Worm (Caenorhabditis elegans) whole organism, L4 larva: ENCODE data around the gene srdh-1.

Source experiments
- D1046.2 ChIP-seq: fragments of 200-800 bp; sonication (Bioruptor generic); IDR thresholded peaks from 2 replicates; pipeline ENCODE4 v1.3.6; 2022; ENCODE audit warnings: missing genetic modification characterization, missing compliant biosample characterization
- F10B5.3 ChIP-seq: sonication (generic microtip); optimal IDR thresholded peaks from 2 replicates; lab custom pipeline; 2016; ENCODE audit warnings: mild to moderate bottlenecking, missing genetic modification characterization, missing compliant biosample characterization
- F26F4.8 ChIP-seq: fragments of 200-800 bp; sonication (Bioruptor generic); conservative IDR thresholded peaks from 2 replicates; pipeline ENCODE4 v1.3.6; 2022; ENCODE audit warnings: missing genetic modification characterization, missing compliant biosample characterization
- F49E8.2 ChIP-seq: sonication (generic microtip); optimal IDR thresholded peaks from 2 replicates; lab custom pipeline; 2016; ENCODE audit warnings: missing compliant biosample characterization, mild to moderate bottlenecking, missing genetic modification characterization, borderline replicate concordance
- T20F7.1 ChIP-seq: fragments of 200-800 bp; sonication (Bioruptor generic); optimal IDR thresholded peaks from 2 replicates; lab custom pipeline; 2018; ENCODE audit warnings: mild to moderate bottlenecking, missing genetic modification characterization, missing compliant biosample characterization
- Y105C5A.15 ChIP-seq: fragments of 200-800 bp; sonication (Bioruptor generic); IDR thresholded peaks from 2 replicates; pipeline ENCODE4 v1.3.6; 2022; ENCODE audit warnings: missing genetic modification characterization, missing compliant biosample characterization
- Y48G9A.11 ChIP-seq: fragments of 200-800 bp; sonication (Bioruptor generic); IDR thresholded peaks from 2 replicates; pipeline ENCODE4 v1.3.6; 2022; ENCODE audit warnings: missing genetic modification reagents, missing genetic modification characterization, missing compliant biosample characterization
- Y75B8A.6 ChIP-seq: fragments of 200-800 bp; sonication (Bioruptor generic); IDR thresholded peaks from 2 replicates; pipeline ENCODE4 v1.3.6; 2022; ENCODE audit warnings: missing genetic modification reagents, missing genetic modification characterization, missing compliant biosample characterization
- aly-2 ChIP-seq: sonication (generic microtip); optimal IDR thresholded peaks from 2 replicates; lab custom pipeline; 2018; ENCODE audit warnings: missing biosample characterization, missing genetic modification characterization
- attf-4 ChIP-seq: sonication (generic microtip); optimal IDR thresholded peaks from 3 replicates; lab custom pipeline; 2017; ENCODE audit warnings: missing biosample characterization, missing genetic modification characterization
- ceh-28 ChIP-seq: fragments of 150-350 bp; optimal IDR thresholded peaks from 2 replicates; lab custom pipeline; 2014; ENCODE audit warnings: missing biosample characterization, missing genetic modification reagents, missing genetic modification characterization
- daf-16 ChIP-seq, 3 experiments: sonication (generic microtip); optimal IDR thresholded peaks; 2 replicates each; lab custom pipeline; 2016 to 2017; ENCODE audit warnings: missing genetic modification characterization in 3 of 3, missing genetic modification reagents in 3 of 3, mild to moderate bottlenecking in 2 of 3, missing compliant biosample characterization in 2 of 3, missing biosample characterization in 1 of 3, moderate library complexity in 1 of 3
- daf-19 ChIP-seq: fragments of 200-800 bp; sonication (Bioruptor generic); conservative IDR thresholded peaks from 2 replicates; pipeline ENCODE4 v1.3.6; 2022; ENCODE audit warnings: missing genetic modification characterization, missing compliant biosample characterization
- daf-8 ChIP-seq: fragments of 200-800 bp; sonication (Bioruptor generic); IDR thresholded peaks from 2 replicates; pipeline ENCODE4 v1.3.6; 2022; ENCODE audit warnings: missing genetic modification characterization, missing compliant biosample characterization
- dpl-1 ChIP-seq: fragments of 150-350 bp; optimal IDR thresholded peaks from 2 replicates; lab custom pipeline; 2014; ENCODE audit warnings: missing biosample characterization, missing genetic modification reagents, missing genetic modification characterization
- hmg-1.1 ChIP-seq: fragments of 200-800 bp; sonication (Bioruptor generic); IDR thresholded peaks from 2 replicates; pipeline ENCODE4 v1.3.6; 2022; ENCODE audit warnings: missing genetic modification reagents, missing genetic modification characterization, missing compliant biosample characterization
- jun-1 ChIP-seq: fragments of 150-350 bp; optimal IDR thresholded peaks from 2 replicates; lab custom pipeline; 2014; ENCODE audit warnings: missing biosample characterization, missing genetic modification reagents, missing genetic modification characterization
- lim-7 ChIP-seq: fragments of 200-800 bp; sonication (Bioruptor generic); IDR thresholded peaks from 2 replicates; pipeline ENCODE4 v1.3.6; 2022; ENCODE audit warnings: missing genetic modification characterization, missing compliant biosample characterization
- lin-29 ChIP-seq: fragments of 200-800 bp; sonication (Bioruptor generic); IDR thresholded peaks from 2 replicates; pipeline ENCODE4 v1.3.6; 2022; ENCODE audit warnings: missing genetic modification reagents, missing genetic modification characterization, missing compliant biosample characterization
- lin-38 ChIP-seq: fragments of 200-800 bp; sonication (Bioruptor generic); IDR thresholded peaks from 2 replicates; pipeline ENCODE4 v1.3.6; 2022; ENCODE audit warnings: missing genetic modification reagents, missing genetic modification characterization, missing compliant biosample characterization
- lsy-2 ChIP-seq, 2 experiments: fragments of 150-350 bp in 1 of 2; sonication (generic microtip) in 1 of 2; optimal IDR thresholded peaks; 2 replicates each; lab custom pipeline; 2014 to 2017; ENCODE audit warnings: missing biosample characterization in 2 of 2, missing genetic modification characterization in 2 of 2
- madf-9 ChIP-seq: fragments of 200-800 bp; sonication (Bioruptor generic); conservative IDR thresholded peaks from 2 replicates; pipeline ENCODE4 v1.3.6; 2022; ENCODE audit warnings: missing genetic modification reagents, missing genetic modification characterization, missing compliant biosample characterization
- mdl-1 ChIP-seq, 2 experiments: fragments of 150-350 bp in 1 of 2; sonication (generic microtip) in 1 of 2; optimal IDR thresholded peaks; 2 replicates each; lab custom pipeline; 2014 to 2017; ENCODE audit warnings: missing biosample characterization in 2 of 2, missing genetic modification characterization in 2 of 2
- mdt-29 ChIP-seq: fragments of 200-800 bp; sonication (Bioruptor generic); IDR thresholded peaks from 2 replicates; pipeline ENCODE4 v1.3.6; 2022; ENCODE audit warnings: missing genetic modification reagents, missing genetic modification characterization, missing compliant biosample characterization
- nhr-102 ChIP-seq: sonication (generic microtip); optimal IDR thresholded peaks from 2 replicates; lab custom pipeline; 2016; ENCODE audit warnings: mild to moderate bottlenecking, missing genetic modification characterization, moderate library complexity, missing compliant biosample characterization
- nhr-237 ChIP-seq: sonication (generic microtip); optimal IDR thresholded peaks from 2 replicates; lab custom pipeline; 2017; ENCODE audit warnings: missing biosample characterization, missing genetic modification characterization
- nhr-25 ChIP-seq: sonication (generic microtip); optimal IDR thresholded peaks from 2 replicates; lab custom pipeline; 2017; ENCODE audit warnings: missing genetic modification characterization, mild to moderate bottlenecking, missing compliant biosample characterization, antibody characterized with exemption, moderate library complexity, borderline replicate concordance; ENCODE audit not compliant: insufficient read depth
- nhr-41 ChIP-seq: fragments of 200-800 bp; sonication (Bioruptor generic); IDR thresholded peaks from 2 replicates; pipeline ENCODE4 v1.3.6; 2022; ENCODE audit warnings: missing genetic modification reagents, missing genetic modification characterization, missing compliant biosample characterization
- pqm-1 ChIP-seq: sonication (generic microtip); optimal IDR thresholded peaks from 2 replicates; lab custom pipeline; 2017; ENCODE audit warnings: missing biosample characterization, missing genetic modification characterization
- saeg-2 ChIP-seq: fragments of 200-800 bp; sonication (Bioruptor generic); IDR thresholded peaks from 2 replicates; pipeline ENCODE4 v1.3.6; 2022; ENCODE audit warnings: missing genetic modification reagents, missing genetic modification characterization, missing compliant biosample characterization
- set-16 ChIP-seq: fragments of 200-800 bp; sonication (Bioruptor generic); IDR thresholded peaks from 2 replicates; pipeline ENCODE4 v1.3.6; 2022; ENCODE audit warnings: missing genetic modification reagents, missing genetic modification characterization, missing compliant biosample characterization
- snpc-1.2 ChIP-seq: fragments of 200-800 bp; sonication (Bioruptor generic); IDR thresholded peaks from 2 replicates; pipeline ENCODE4 v1.3.6; 2022; ENCODE audit warnings: missing genetic modification reagents, missing genetic modification characterization, missing compliant biosample characterization
- snpc-4 ChIP-seq: fragments of 150-350 bp; optimal IDR thresholded peaks from 2 replicates; lab custom pipeline; 2014; ENCODE audit warnings: missing biosample characterization, missing genetic modification characterization
- spr-1 ChIP-seq: sonication (generic microtip); optimal IDR thresholded peaks from 2 replicates; lab custom pipeline; 2016; ENCODE audit warnings: mild to moderate bottlenecking, missing genetic modification characterization, missing compliant biosample characterization
- spr-3 ChIP-seq: fragments of 200-800 bp; sonication (Bioruptor generic); optimal IDR thresholded peaks from 2 replicates; lab custom pipeline; 2018; ENCODE audit warnings: mild to moderate bottlenecking, missing genetic modification characterization, missing compliant biosample characterization
- unc-130 ChIP-seq: sonication (generic microtip); optimal IDR thresholded peaks from 2 replicates; lab custom pipeline; 2016; ENCODE audit warnings: missing genetic modification reagents, missing genetic modification characterization, missing compliant biosample characterization
- unc-62 ChIP-seq, 3 experiments: fragments of 150-350 bp in 1 of 3; sonication (generic microtip); optimal IDR thresholded peaks in 2 of 3; peaks in 1 of 3; 1 replicate in 1 of 3; 2 replicates in 2 of 3; lab custom pipeline; 2014 to 2017; ENCODE audit warnings: missing biosample characterization in 3 of 3, missing genetic modification characterization in 3 of 3, missing genetic modification reagents in 3 of 3, missing genotype in 1 of 3
- zag-1 ChIP-seq: fragments of 150-350 bp; optimal IDR thresholded peaks from 2 replicates; lab custom pipeline; 2014; ENCODE audit warnings: missing biosample characterization, missing genetic modification characterization
- zfp-3 ChIP-seq: fragments of 200-800 bp; sonication (Bioruptor generic); conservative IDR thresholded peaks from 2 replicates; pipeline ENCODE4 v1.3.6; 2022; ENCODE audit warnings: missing genetic modification reagents, missing genetic modification characterization, missing compliant biosample characterization
- zip-11 ChIP-seq: fragments of 200-800 bp; sonication (Bioruptor generic); IDR thresholded peaks from 2 replicates; pipeline ENCODE4 v1.3.6; 2022; ENCODE audit warnings: missing genetic modification characterization, missing compliant biosample characterization

srdh-1 gene

ce11 chrII:8267679-8268078 lies 3.2 kb downstream of the srdh-1 start (continued):
- TF ChIP-seq jun-1 (no peak), daf-19 (GFP tag; lab: Robert Waterston, UW) (no peak), attf-4 (no peak), Y48G9A.11 (GFP tag; lab: Robert Waterston, UW) (no peak), lin-38 (GFP tag; lab: Robert Waterston, UW) (no peak), snpc-1.2 (no peak), zip-11 (GFP tag; lab: Robert Waterston, UW) (no peak), ceh-28 (tag; lab: Kevin White, UChicago) (no peak), madf-9 (no peak), nhr-41 (GFP tag; lab: Robert Waterston, UW) (no peak), lsy-2 (tag; optimal IDR thresholded peaks at IDR 0.05; lab: Kevin White, UChicago) (no peak), T20F7.1 (GFP tag; lab: Kevin White, UChicago) (no peak)

ce11 chrII:8269351-8269750 lies 4.9 kb downstream of the srdh-1 start, which contains the start of gene K01C8.2:
Gene K01C8.2 (minus strand): TSS chrII:8269451.
- no peak for TF ChIP-seq mdt-29 (GFP tag; lab: Robert Waterston, UW)
- TF ChIP-seq zfp-3, result no peak
- no peak for TF ChIP-seq lin-29 (GFP tag; lab: Robert Waterston, UW)
- no peak for TF ChIP-seq F26F4.8 (GFP tag; lab: Robert Waterston, UW)
- no peak for TF ChIP-seq aly-2 (tag; lab: Kevin White, UChicago)
- TF ChIP-seq mdl-1 (tag; optimal IDR thresholded peaks at IDR 0.05; lab: Kevin White, UChicago), result no peak

ce11 chrII:8269855-8270647 lies 5.6 kb downstream of the srdh-1 start, which contains the start of gene tdc-1:
Gene tdc-1 (plus strand): TSS chrII:8270597.
- TF ChIP-seq unc-62 (GFP tag; optimal IDR thresholded peaks at IDR 0.05 in 1 of 2; lab: Kevin White, UChicago) (peak in 1 of 2 experiments; percentile 80), unc-62 (tag; optimal IDR thresholded peaks at IDR 0.05; lab: Kevin White, UChicago) (no peak), daf-16 (GFP tag; optimal IDR thresholded peaks at IDR 0.05; lab: Kevin White, UChicago) (no peak), daf-16 (tag; optimal IDR thresholded peaks at IDR 0.05; lab: Kevin White, UChicago) (peak; percentile 11), D1046.2 (GFP tag; lab: Robert Waterston, UW) (no peak), unc-130 (GFP tag; lab: Kevin White, UChicago) (peak; percentile 7)

ce11 chrII:8273060-8273459 lies 8.6 kb downstream of the srdh-1 start:
- TF ChIP-seq unc-62 (GFP tag; optimal IDR thresholded peaks at IDR 0.05 in 1 of 2; lab: Kevin White, UChicago) (peak in 1 of 2 experiments; percentile 93), unc-62 (tag; optimal IDR thresholded peaks at IDR 0.05; lab: Kevin White, UChicago) (no peak), saeg-2 (GFP tag; lab: Robert Waterston, UW) (no peak), nhr-25 (no peak), daf-8 (no peak), lin-38 (GFP tag; lab: Robert Waterston, UW) (0 out of 2 replicates have a peak, but pooled peaks have one; percentile 34)

- TF ChIP-seq T20F7.1 (GFP tag; lab: Kevin White, UChicago), result no peak
- no peak for TF ChIP-seq Y48G9A.11 (GFP tag; lab: Robert Waterston, UW)
- TF ChIP-seq lsy-2 (tag; optimal IDR thresholded peaks at IDR 0.05; lab: Kevin White, UChicago), result peak in 1 of 2 experiments; percentile 82
- TF ChIP-seq pqm-1 (tag; lab: Kevin White, UChicago), result no peak
- no peak for TF ChIP-seq F10B5.3 (tag; lab: Kevin White, UChicago)
- no peak for TF ChIP-seq ceh-28 (tag; lab: Kevin White, UChicago)
- no peak for TF ChIP-seq lim-7
- TF ChIP-seq zag-1, result no peak
- no peak for TF ChIP-seq nhr-237
- TF ChIP-seq Y75B8A.6 (GFP tag; lab: Robert Waterston, UW), result no peak
- TF ChIP-seq F49E8.2, result peak; percentile 45
- TF ChIP-seq spr-1, result no peak
- no peak for TF ChIP-seq nhr-102 (tag; lab: Kevin White, UChicago)
- peak; percentile 65 for TF ChIP-seq unc-130 (GFP tag; lab: Kevin White, UChicago)
- no peak for TF ChIP-seq hmg-1.1
- TF ChIP-seq set-16 (GFP tag; lab: Robert Waterston, UW), result no peak
- TF ChIP-seq Y105C5A.15, result no peak
- no peak for TF ChIP-seq snpc-4 (tag; lab: Kevin White, UChicago)
- TF ChIP-seq spr-3 (GFP tag; lab: Kevin White, UChicago), result no peak
- TF ChIP-seq dpl-1 (GFP tag; lab: Kevin White, UChicago), result peak; percentile 89
Observed at ce11 chrII:8276057-8276456, 11.6 kb downstream of the srdh-1 start, which contains the start of the genes gei-14 and slc-25A32. Gene gei-14 (minus strand): TSS chrII:8276231. Gene slc-25A32 (plus strand): TSS chrII:8276298.
